Worm (Caenorhabditis elegans) whole organism, L3 larva: Measurements from ENCODE around the gene F59F5.7.

Source experiments
- daf-12 ChIP-seq: fragments of 150-350 bp; optimal IDR thresholded peaks from 2 replicates; lab custom pipeline; 2014; ENCODE audit warnings: missing biosample characterization, missing genetic modification reagents, missing genetic modification characterization
- elt-2 ChIP-seq: sonication (generic microtip); optimal IDR thresholded peaks from 2 replicates; lab custom pipeline; 2016; ENCODE audit warnings: missing genetic modification reagents, mild to moderate bottlenecking, missing genetic modification characterization, missing compliant biosample characterization
- ztf-4 ChIP-seq: fragments of 150-350 bp; optimal IDR thresholded peaks from 2 replicates; lab custom pipeline; 2014; ENCODE audit warnings: missing biosample characterization, missing genetic modification characterization

- TF ChIP-seq elt-2 (tag; lab: Kevin White, UChicago) = no peak
- TF ChIP-seq daf-12 (tag; lab: Kevin White, UChicago) = no peak
- TF ChIP-seq ztf-4 (tag; lab: Kevin White, UChicago) = no peak
Measured at ce11 chrX:10545716-10546115, 13.6 kb upstream of the F59F5.7 start, which contains the start of gene F59F5.5.
